Worm (Caenorhabditis elegans) whole organism, L4/young adult: ENCODE data around the gene elo-8.

Experiments used
- W03F9.2 ChIP-seq: fragments of 150-350 bp; optimal IDR thresholded peaks from 2 replicates; lab custom pipeline; 2014; ENCODE audit warnings: missing biosample characterization, missing genetic modification characterization
- dao-5 ChIP-seq: sonication (generic microtip); optimal IDR thresholded peaks from 2 replicates; lab custom pipeline; 2016; ENCODE audit warnings: missing genotype, missing genetic modification characterization, moderate library complexity, missing compliant biosample characterization
- him-1 ChIP-seq: sonication (generic microtip); optimal IDR thresholded peaks from 2 replicates; lab custom pipeline; 2016; ENCODE audit warnings: missing genotype, missing genetic modification reagents, missing genetic modification characterization, missing compliant biosample characterization

DNA sequence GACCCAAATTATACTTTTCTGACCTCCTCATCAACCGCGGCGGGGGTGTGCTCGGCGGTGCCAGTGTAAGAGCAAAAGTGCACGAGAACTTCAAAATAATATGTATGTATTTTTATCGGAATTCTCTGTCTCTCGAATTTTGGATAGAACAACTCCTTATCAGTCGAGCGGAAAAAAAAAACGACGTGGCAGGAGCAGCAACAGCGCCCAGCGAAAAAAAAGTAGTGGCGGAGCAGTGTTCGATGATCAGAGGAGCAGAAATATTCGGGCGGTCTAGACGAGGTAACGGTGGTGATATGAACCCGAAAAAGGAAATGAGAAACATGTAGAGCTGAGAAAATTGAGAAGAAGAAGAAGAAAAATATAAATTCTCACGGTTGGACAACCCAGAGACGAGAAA lies 38.6 kb downstream of the elo-8 start:
- no peak for TF ChIP-seq dao-5 (tag; lab: Kevin White, UChicago)
- TF ChIP-seq him-1: no peak
- TF ChIP-seq W03F9.2 (tag; lab: Kevin White, UChicago): no peak
